Fruit fly (Drosophila melanogaster) whole organism, embryonic: ENCODE results near the gene Sox100B.

Experiments
- CG10321 ChIP-seq: fragments of 200-800 bp; sonication (Bioruptor generic); IDR thresholded peaks from 2 replicates; pipeline ENCODE4 v1.3.6; 2022; ENCODE audit warnings: missing biosample characterization, missing genetic modification characterization
- CG10654 ChIP-seq: fragments of 200-800 bp; sonication (Bioruptor generic); optimal IDR thresholded peaks from 2 replicates; lab custom pipeline; 2016; ENCODE audit warnings: missing biosample characterization, missing genetic modification characterization
- CG11085 ChIP-seq: fragments of 200-800 bp; sonication (Bioruptor generic); IDR thresholded peaks from 2 replicates; pipeline ENCODE4 v1.3.6; 2022; ENCODE audit warnings: missing biosample characterization, missing genetic modification characterization
- CG11560 ChIP-seq: fragments of 200-800 bp; sonication (Bioruptor generic); IDR thresholded peaks from 3 replicates; pipeline ENCODE4 v1.3.6; 2022; ENCODE audit warnings: missing biosample characterization, missing genetic modification characterization
- CG1233 ChIP-seq: fragments of 200-800 bp; sonication (Bioruptor generic); optimal IDR thresholded peaks from 4 replicates; lab custom pipeline; 2018; ENCODE audit warnings: missing biosample characterization, mild to moderate bottlenecking, missing genetic modification characterization
- CG12391 ChIP-seq: fragments of 200-800 bp; sonication (Bioruptor generic); optimal IDR thresholded peaks from 3 replicates; lab custom pipeline; 2018; ENCODE audit warnings: missing biosample characterization, mild to moderate bottlenecking, missing genetic modification characterization, moderate library complexity
- CG13123 ChIP-seq: fragments of 200-800 bp; sonication (Bioruptor generic); optimal IDR thresholded peaks from 2 replicates; lab custom pipeline; 2016; ENCODE audit warnings: missing biosample characterization, missing genetic modification characterization
- CG13296 ChIP-seq: fragments of 200-800 bp; sonication (Bioruptor generic); optimal IDR thresholded peaks from 3 replicates; lab custom pipeline; 2018; ENCODE audit warnings: missing biosample characterization, mild to moderate bottlenecking, missing genetic modification characterization
- CG13624 ChIP-seq: fragments of 200-800 bp; sonication (Bioruptor generic); optimal IDR thresholded peaks from 2 replicates; lab custom pipeline; 2016; ENCODE audit warnings: missing biosample characterization, missing genetic modification characterization
- CG15696 ChIP-seq: fragments of 200-800 bp; sonication (Bioruptor generic); optimal IDR thresholded peaks from 2 replicates; lab custom pipeline; 2019; ENCODE audit warnings: missing biosample characterization, mild to moderate bottlenecking, missing genetic modification characterization, moderate library complexity
- CG16779 ChIP-seq: fragments of 200-800 bp; sonication (Bioruptor generic); IDR thresholded peaks from 2 replicates; pipeline ENCODE4 v1.3.6; 2022; ENCODE audit warnings: missing biosample characterization, missing genetic modification characterization
- CG18599 ChIP-seq: fragments of 200-800 bp; sonication (Bioruptor generic); optimal IDR thresholded peaks from 3 replicates; lab custom pipeline; 2017; ENCODE audit warnings: missing biosample characterization, missing genetic modification characterization, mild to moderate bottlenecking, moderate library complexity, missing genetic modification reagents
- CG18764 ChIP-seq: fragments of 200-800 bp; sonication (Bioruptor generic); optimal IDR thresholded peaks from 3 replicates; lab custom pipeline; 2016; ENCODE audit warnings: missing biosample characterization, missing genetic modification characterization
- CG2875 ChIP-seq: fragments of 200-800 bp; sonication (Bioruptor generic); optimal IDR thresholded peaks from 2 replicates; lab custom pipeline; 2017; ENCODE audit warnings: missing biosample characterization, mild to moderate bottlenecking, missing genetic modification characterization, missing genetic modification reagents
- CG33557 ChIP-seq: fragments of 200-800 bp; sonication (Bioruptor generic); optimal IDR thresholded peaks from 2 replicates; lab custom pipeline; 2019; ENCODE audit warnings: missing biosample characterization, mild to moderate bottlenecking, missing genetic modification characterization, moderate library complexity
- CG34224 ChIP-seq: fragments of 200-800 bp; sonication (Bioruptor generic); IDR thresholded peaks from 3 replicates; pipeline ENCODE4 v1.3.6; 2022; ENCODE audit warnings: missing biosample characterization, missing genetic modification characterization; ENCODE audit not compliant: partially characterized antibody
- CG34376 ChIP-seq: fragments of 200-800 bp; sonication (Bioruptor generic); optimal IDR thresholded peaks from 2 replicates; lab custom pipeline; 2018; ENCODE audit warnings: missing biosample characterization, mild to moderate bottlenecking, missing genetic modification characterization
- CG34422 ChIP-seq: fragments of 200-800 bp; sonication (Bioruptor generic); IDR thresholded peaks from 3 replicates; pipeline ENCODE4 v1.3.6; 2022; ENCODE audit warnings: missing biosample characterization, missing genetic modification characterization
- CG3726 ChIP-seq: fragments of 200-800 bp; sonication (Bioruptor generic); IDR thresholded peaks from 3 replicates; pipeline ENCODE4, ENCODE4 v1.3.6; 2022; ENCODE audit warnings: missing biosample characterization, missing genetic modification characterization
- CG4282 ChIP-seq: fragments of 200-800 bp; sonication (Bioruptor generic); optimal IDR thresholded peaks from 2 replicates; lab custom pipeline; 2016; ENCODE audit warnings: missing biosample characterization, missing genetic modification characterization
- CG6175 ChIP-seq: fragments of 200-800 bp; sonication (Bioruptor generic); IDR thresholded peaks from 3 replicates; pipeline ENCODE4 v1.3.6; 2022; ENCODE audit warnings: missing biosample characterization, missing genetic modification characterization
- CG6689 ChIP-seq: fragments of 200-800 bp; sonication (Bioruptor generic); IDR thresholded peaks from 2 replicates; pipeline ENCODE4 v1.3.6; 2022; ENCODE audit warnings: missing biosample characterization, missing genetic modification characterization
- CG7372 ChIP-seq: fragments of 200-800 bp; sonication (Bioruptor generic); IDR thresholded peaks from 2 replicates; pipeline ENCODE4 v1.3.6; 2022; ENCODE audit warnings: missing biosample characterization, missing genetic modification characterization
- CG7928 ChIP-seq: fragments of 200-800 bp; sonication (Bioruptor generic); optimal IDR thresholded peaks from 2 replicates; lab custom pipeline; 2017; ENCODE audit warnings: missing biosample characterization, mild to moderate bottlenecking, missing genetic modification characterization
- CG8089 ChIP-seq: fragments of 200-800 bp; sonication (Bioruptor generic); optimal IDR thresholded peaks from 3 replicates; lab custom pipeline; 2016; ENCODE audit warnings: missing biosample characterization, missing genetic modification characterization
- D19A ChIP-seq: fragments of 200-800 bp; optimal IDR thresholded peaks from 3 replicates; lab custom pipeline; 2019; ENCODE audit warnings: missing biosample characterization, mild to moderate bottlenecking, missing genetic modification characterization, moderate library complexity
- Dip2 ChIP-seq: fragments of 200-800 bp; sonication (Bioruptor generic); IDR thresholded peaks from 2 replicates; pipeline ENCODE4 v1.3.6; 2022; ENCODE audit warnings: missing biosample characterization, missing genetic modification characterization
- Fer2 ChIP-seq: fragments of 200-800 bp; sonication (Bioruptor generic); optimal IDR thresholded peaks from 2 replicates; lab custom pipeline; 2018; ENCODE audit warnings: missing biosample characterization, mild to moderate bottlenecking, missing genetic modification characterization, moderate library complexity
- Fer3 ChIP-seq: fragments of 200-800 bp; sonication (Bioruptor generic); optimal IDR thresholded peaks from 2 replicates; lab custom pipeline; 2018; ENCODE audit warnings: missing biosample characterization, mild to moderate bottlenecking, missing genetic modification characterization, moderate library complexity
- H15 ChIP-seq: fragments of 200-800 bp; sonication (Bioruptor generic); IDR thresholded peaks from 3 replicates; pipeline ENCODE4 v1.3.6; 2022; ENCODE audit warnings: missing biosample characterization, missing genetic modification characterization
- PHDP ChIP-seq: fragments of 200-800 bp; sonication (Bioruptor generic); optimal IDR thresholded peaks from 3 replicates; lab custom pipeline; 2018; ENCODE audit warnings: missing biosample characterization, mild to moderate bottlenecking, missing genetic modification characterization, moderate library complexity
- Pdp1 ChIP-seq, 2 experiments: fragments of 200-800 bp; sonication (Bioruptor generic); optimal IDR thresholded peaks; 3 replicates each; lab custom pipeline; 2016; ENCODE audit warnings: missing biosample characterization in 2 of 2, missing genetic modification characterization in 2 of 2, mild to moderate bottlenecking in 1 of 2, moderate library complexity in 1 of 2
- Sin3A ChIP-seq: fragments of >200 bp; optimal IDR thresholded peaks from 2 replicates; lab custom pipeline; 2018
- Stat92E ChIP-seq, 3 experiments: fragments of >200 bp in 2 of 3; fragments of 200-800 bp in 1 of 3; sonication (Bioruptor generic) in 1 of 3; optimal IDR thresholded peaks; 2 replicates each; lab custom pipeline; 2017 to 2019; ENCODE audit warnings: missing biosample characterization in 3 of 3, missing genetic modification characterization in 3 of 3, mild to moderate bottlenecking in 1 of 3, moderate library complexity in 1 of 3
- abd-A ChIP-seq: fragments of 200-800 bp; sonication (Bioruptor generic); optimal IDR thresholded peaks from 3 replicates; lab custom pipeline; 2019; ENCODE audit warnings: missing biosample characterization, mild to moderate bottlenecking, missing genetic modification characterization, moderate library complexity
- bowl ChIP-seq: fragments of 200-800 bp; sonication (Bioruptor generic); IDR thresholded peaks from 2 replicates; pipeline ENCODE4 v1.3.6; 2022; ENCODE audit warnings: missing biosample characterization, missing genetic modification characterization
- chinmo ChIP-seq: fragments of 200-800 bp; sonication (Bioruptor generic); IDR thresholded peaks from 4 replicates; pipeline ENCODE4 v1.3.6; 2022; ENCODE audit warnings: missing biosample characterization, missing genetic modification characterization; ENCODE audit not compliant: partially characterized antibody
- chm ChIP-seq: fragments of 200-800 bp; sonication (Bioruptor generic); IDR thresholded peaks from 2 replicates; pipeline ENCODE4 v1.3.6; 2022; ENCODE audit warnings: missing biosample characterization, missing genetic modification characterization
- dan ChIP-seq: fragments of 200-800 bp; sonication (Bioruptor generic); IDR thresholded peaks from 2 replicates; pipeline ENCODE4 v1.3.6; 2022; ENCODE audit warnings: missing biosample characterization, missing genetic modification characterization
- dm ChIP-seq: fragments of 200-800 bp; sonication (Bioruptor generic); optimal IDR thresholded peaks from 3 replicates; lab custom pipeline; 2016; ENCODE audit warnings: missing biosample characterization, missing genetic modification characterization
- eve ChIP-seq, 2 experiments: fragments of >200 bp; optimal IDR thresholded peaks; 2 replicates each; lab custom pipeline; 2017; ENCODE audit warnings: missing biosample characterization in 2 of 2, missing genetic modification characterization in 2 of 2
- gce ChIP-seq: fragments of 200-800 bp; sonication (Bioruptor generic); IDR thresholded peaks from 3 replicates; pipeline ENCODE4 v1.3.6; 2022; ENCODE audit warnings: missing biosample characterization, missing genetic modification characterization
- grn ChIP-seq: fragments of 200-800 bp; sonication (Bioruptor generic); optimal IDR thresholded peaks from 3 replicates; lab custom pipeline; 2017; ENCODE audit warnings: missing biosample characterization, missing genetic modification characterization
- h ChIP-seq: fragments of >200 bp; optimal IDR thresholded peaks from 2 replicates; lab custom pipeline; 2017
- scrt ChIP-seq: fragments of 200-800 bp; sonication (Bioruptor generic); optimal IDR thresholded peaks from 2 replicates; lab custom pipeline; 2018; ENCODE audit warnings: missing biosample characterization, mild to moderate bottlenecking, missing genetic modification characterization, moderate library complexity
- sd ChIP-seq: fragments of 200-800 bp; sonication (Bioruptor generic); optimal IDR thresholded peaks from 3 replicates; lab custom pipeline; 2018; ENCODE audit warnings: missing biosample characterization, mild to moderate bottlenecking, missing genetic modification characterization, moderate library complexity
- slou ChIP-seq: fragments of 200-800 bp; sonication (Bioruptor generic); optimal IDR thresholded peaks from 3 replicates; lab custom pipeline; 2016; ENCODE audit warnings: missing biosample characterization, missing genetic modification characterization
- sug ChIP-seq: fragments of 200-800 bp; optimal IDR thresholded peaks from 2 replicates; lab custom pipeline; 2019; ENCODE audit warnings: missing biosample characterization, mild to moderate bottlenecking, missing genetic modification characterization, moderate library complexity
- usp ChIP-seq: fragments of >200 bp; optimal IDR thresholded peaks from 2 replicates; lab custom pipeline; 2017; ENCODE audit warnings: missing biosample characterization, missing genetic modification characterization

Sox100B gene

dm6 chr3R:31059036-31059806, 5.8 kb upstream of the Sox100B start (continued):
- TF ChIP-seq CG2875 (GFP tag; lab: Kevin White, UChicago): peak; percentile 75
- peak; percentile 67 for TF ChIP-seq grn
- peak in 1 of 3 experiments; percentile 50 for TF ChIP-seq Stat92E (GFP tag; optimal IDR thresholded peaks at IDR 0.05; lab: Kevin White, UChicago)
- no peak for TF ChIP-seq Sin3A (lab: Kevin White, UChicago)
- TF ChIP-seq CG7372: peak; percentile 71
- peak; percentile 86 for TF ChIP-seq PHDP (tag; lab: Kevin White, UChicago)
- peak; percentile 37 for TF ChIP-seq sd (tag; lab: Kevin White, UChicago)
- TF ChIP-seq CG13624 (GFP tag; lab: Kevin White, UChicago): no peak
- TF ChIP-seq Fer3 (tag; lab: Kevin White, UChicago): peak; percentile 79
- peak; percentile 81 for TF ChIP-seq CG3726 (GFP tag; lab: Robert Waterston, UW)
- TF ChIP-seq abd-A (tag; lab: Kevin White, UChicago): no peak
- no peak for TF ChIP-seq CG34224 (GFP tag; lab: Robert Waterston, UW)
- no peak for TF ChIP-seq CG4282 (GFP tag; lab: Kevin White, UChicago)
- TF ChIP-seq CG16779 (GFP tag; lab: Robert Waterston, UW): no peak
- peak; percentile 85 for TF ChIP-seq CG18599
- TF ChIP-seq H15 (GFP tag; lab: Robert Waterston, UW): peak; percentile 64; the same call in 2 of the 3 replicates
- TF ChIP-seq CG6689 (GFP tag; lab: Robert Waterston, UW): peak; percentile 86
- TF ChIP-seq dm (GFP tag; lab: Kevin White, UChicago): no peak
- TF ChIP-seq Dip2 (GFP tag; lab: Robert Waterston, UW): no peak
- peak; percentile 6 for TF ChIP-seq CG7928 (GFP tag; lab: Kevin White, UChicago)
- 0 out of 2 replicates have a peak, but pooled peaks have one; percentile 39 for TF ChIP-seq dan (GFP tag; lab: Robert Waterston, UW)
- peak; percentile 85 for TF ChIP-seq D19A (tag; lab: Kevin White, UChicago)
- no peak for TF ChIP-seq CG11560 (tag; lab: Robert Waterston, UW)
- peak; percentile 44; the same call in 1 of the 2 replicates for TF ChIP-seq CG10321
- TF ChIP-seq CG15696 (tag; lab: Kevin White, UChicago): peak; percentile 71
- TF ChIP-seq CG6175 (GFP tag; lab: Robert Waterston, UW): peak; percentile 56; the same call in 1 of the 3 replicates
- peak; percentile 74 for TF ChIP-seq CG18764 (GFP tag; lab: Kevin White, UChicago)
- TF ChIP-seq eve (GFP tag; optimal IDR thresholded peaks at IDR 0.05; lab: Kevin White, UChicago): peak in 1 of 2 experiments; percentile 89
- TF ChIP-seq chm (GFP tag; lab: Robert Waterston, UW): peak; percentile 46
- no peak for TF ChIP-seq usp
- TF ChIP-seq Fer2 (tag; lab: Kevin White, UChicago): peak; percentile 54
- 0 out of 3 replicates have a peak, but pooled peaks have one; percentile 70 for TF ChIP-seq gce (GFP tag; lab: Robert Waterston, UW)
- peak; percentile 85 for TF ChIP-seq CG12391 (tag; lab: Kevin White, UChicago)
- no peak for TF ChIP-seq chinmo (GFP tag; lab: Robert Waterston, UW)
- TF ChIP-seq CG1233 (GFP tag; lab: Kevin White, UChicago): peak; percentile 69
- no peak for TF ChIP-seq CG8089 (GFP tag; lab: Kevin White, UChicago)
- TF ChIP-seq bowl (GFP tag; lab: Robert Waterston, UW): 0 out of 2 replicates have a peak, but pooled peaks have one; percentile 15
- TF ChIP-seq CG33557 (GFP tag; lab: Kevin White, UChicago): peak; percentile 67
- TF ChIP-seq CG10654 (GFP tag; lab: Kevin White, UChicago): peak; percentile 75
- TF ChIP-seq CG34376: peak; percentile 43
- peak; percentile 54 for TF ChIP-seq scrt (GFP tag; lab: Kevin White, UChicago)
- TF ChIP-seq Pdp1 (GFP tag; optimal IDR thresholded peaks at IDR 0.05; lab: Kevin White, UChicago): peak; percentile 35 to 41
- peak; percentile 42 for TF ChIP-seq sug (tag; lab: Kevin White, UChicago)
- TF ChIP-seq CG34422 (GFP tag; lab: Robert Waterston, UW): peak; percentile 68; the same call in 2 of the 3 replicates
- TF ChIP-seq CG13123 (GFP tag; lab: Kevin White, UChicago): peak; percentile 37
- no peak for TF ChIP-seq h (lab: Kevin White, UChicago)
- TF ChIP-seq CG13296: peak; percentile 60
- TF ChIP-seq CG11085 (GFP tag; lab: Robert Waterston, UW): peak; percentile 56
- TF ChIP-seq slou (GFP tag; lab: Kevin White, UChicago): peak; percentile 17
